Fruit fly (Drosophila melanogaster) whole organism, embryonic: Measurements from ENCODE around the gene CG3036.

Experiments used
- CG10267 ChIP-seq: fragments of 200-800 bp; sonication (Bioruptor generic); optimal IDR thresholded peaks from 2 replicates; lab custom pipeline; 2018; ENCODE audit warnings: missing biosample characterization, mild to moderate bottlenecking, missing genetic modification characterization, moderate library complexity
- CG1233 ChIP-seq: fragments of 200-800 bp; sonication (Bioruptor generic); optimal IDR thresholded peaks from 4 replicates; lab custom pipeline; 2018; ENCODE audit warnings: missing biosample characterization, mild to moderate bottlenecking, missing genetic modification characterization
- Jarid2 ChIP-seq: fragments of 200-800 bp; sonication (Bioruptor generic); optimal IDR thresholded peaks from 3 replicates; lab custom pipeline; 2017; ENCODE audit warnings: mild to moderate bottlenecking, missing biosample characterization, missing genetic modification reagents, missing genetic modification characterization
- Optix ChIP-seq: fragments of 200-800 bp; sonication (Bioruptor generic); IDR thresholded peaks from 3 replicates; pipeline ENCODE4 v1.3.6; 2022; ENCODE audit warnings: missing biosample characterization, missing genetic modification characterization

DNA sequence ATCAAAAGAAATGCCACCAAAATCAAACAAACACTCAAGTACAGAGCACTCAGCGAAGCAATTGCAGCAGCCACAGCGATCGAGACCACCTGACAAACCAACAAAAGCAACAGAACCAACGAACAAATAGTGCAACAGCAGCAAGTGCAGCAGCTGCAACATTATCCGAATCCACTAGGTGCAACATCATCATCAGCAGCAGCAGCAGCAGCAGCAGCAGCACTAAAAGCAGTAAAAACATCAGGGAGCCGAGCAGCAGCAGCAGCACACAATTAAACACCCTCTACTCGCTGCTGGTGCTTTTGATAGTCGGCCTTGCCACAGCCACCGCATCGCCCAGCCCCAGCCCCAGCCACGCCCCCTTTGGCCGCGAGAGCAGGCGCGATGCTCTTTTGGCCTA, 26.5 kb upstream of the CG3036 start:
- TF ChIP-seq CG1233: no peak
- no peak for TF ChIP-seq Optix
- TF ChIP-seq CG10267: no peak
- TF ChIP-seq Jarid2: no peak
